Fruit fly (Drosophila melanogaster) whole organism, prepupa: Measurements from ENCODE around the gene beg.
A peak's percentile ranks its signal among the peaks of the same experiment; 100 is the strongest.

Source experiments
- Blimp-1 ChIP-seq: fragments of 200-800 bp; sonication (Bioruptor generic); optimal IDR thresholded peaks from 3 replicates; lab custom pipeline; 2017; ENCODE audit warnings: missing biosample characterization, missing genetic modification characterization, mild to moderate bottlenecking, moderate library complexity, missing genetic modification reagents
- CG10669 ChIP-seq: fragments of 200-800 bp; sonication (Bioruptor generic); optimal IDR thresholded peaks from 3 replicates; lab custom pipeline; 2018; ENCODE audit warnings: missing biosample characterization, mild to moderate bottlenecking, missing genetic modification characterization, moderate library complexity
- CG15336 ChIP-seq: fragments of 200-800 bp; sonication (Bioruptor generic); IDR thresholded peaks from 2 replicates; pipeline ENCODE4 v1.3.6; 2022; ENCODE audit warnings: missing biosample characterization, missing genetic modification characterization
- CG1621 ChIP-seq: fragments of 200-800 bp; sonication (Bioruptor generic); optimal IDR thresholded peaks from 3 replicates; lab custom pipeline; 2018; ENCODE audit warnings: missing biosample characterization, mild to moderate bottlenecking, missing genetic modification characterization
- CG31627 ChIP-seq: fragments of 200-800 bp; sonication (Bioruptor generic); optimal IDR thresholded peaks from 3 replicates; lab custom pipeline; 2016; ENCODE audit warnings: missing biosample characterization, missing genetic modification characterization
- CG3919 ChIP-seq: fragments of 200-800 bp; sonication (Bioruptor generic); optimal IDR thresholded peaks from 3 replicates; lab custom pipeline; 2016; ENCODE audit warnings: missing biosample characterization, missing genetic modification characterization
- CG4318 ChIP-seq: fragments of 200-800 bp; sonication (Bioruptor generic); optimal IDR thresholded peaks from 3 replicates; lab custom pipeline; 2017; ENCODE audit warnings: missing biosample characterization, mild to moderate bottlenecking, missing genetic modification characterization
- CG6163 ChIP-seq: fragments of 200-800 bp; sonication (Bioruptor generic); IDR thresholded peaks from 3 replicates; pipeline ENCODE4 v1.3.6; 2022; ENCODE audit warnings: missing biosample characterization, missing genetic modification characterization
- CG6276 ChIP-seq: fragments of 200-800 bp; sonication (Bioruptor generic); optimal IDR thresholded peaks from 2 replicates; lab custom pipeline; 2017; ENCODE audit warnings: missing biosample characterization, mild to moderate bottlenecking, missing genetic modification characterization
- CG6808 ChIP-seq: fragments of 200-800 bp; sonication (Bioruptor generic); optimal IDR thresholded peaks from 3 replicates; lab custom pipeline; 2017; ENCODE audit warnings: missing biosample characterization, missing genetic modification characterization, mild to moderate bottlenecking, moderate library complexity, missing genetic modification reagents
- CG7368 ChIP-seq: fragments of 200-800 bp; sonication (Bioruptor generic); optimal IDR thresholded peaks from 3 replicates; lab custom pipeline; 2016; ENCODE audit warnings: missing biosample characterization, missing genetic modification characterization
- CG8632 ChIP-seq: fragments of 200-800 bp; sonication (Bioruptor generic); optimal IDR thresholded peaks from 3 replicates; lab custom pipeline; 2016; ENCODE audit warnings: missing biosample characterization, missing genetic modification characterization
- CG9139 ChIP-seq: fragments of 200-800 bp; sonication (Bioruptor generic); optimal IDR thresholded peaks from 3 replicates; lab custom pipeline; 2017; ENCODE audit warnings: missing biosample characterization, mild to moderate bottlenecking, missing genetic modification characterization
- Eip75B ChIP-seq: fragments of 200-800 bp; sonication (Bioruptor generic); optimal IDR thresholded peaks from 3 replicates; lab custom pipeline; 2016; ENCODE audit warnings: missing biosample characterization, missing genetic modification characterization
- Eip78C ChIP-seq: fragments of 200-800 bp; sonication (Bioruptor generic); peaks from one replicate; lab custom pipeline; 2016; ENCODE audit warnings: missing biosample characterization, missing genetic modification characterization
- Hr39 ChIP-seq: fragments of 200-800 bp; sonication (Bioruptor generic); optimal IDR thresholded peaks from 2 replicates; lab custom pipeline; 2016; ENCODE audit warnings: missing biosample characterization, missing genetic modification characterization
- Hr4 ChIP-seq: fragments of 200-800 bp; sonication (Bioruptor generic); optimal IDR thresholded peaks from 3 replicates; lab custom pipeline; 2016; ENCODE audit warnings: missing biosample characterization, missing genetic modification characterization
- Lpt ChIP-seq: fragments of 200-800 bp; sonication (Bioruptor generic); optimal IDR thresholded peaks from 3 replicates; lab custom pipeline; 2016; ENCODE audit warnings: missing biosample characterization, missing genetic modification characterization
- OdsH ChIP-seq: fragments of 200-800 bp; sonication (Bioruptor generic); optimal IDR thresholded peaks from 3 replicates; lab custom pipeline; 2016; ENCODE audit warnings: missing biosample characterization, missing genetic modification characterization
- Smox ChIP-seq: fragments of 200-800 bp; sonication (Bioruptor generic); optimal IDR thresholded peaks from 3 replicates; lab custom pipeline; 2016; ENCODE audit warnings: missing biosample characterization, missing genetic modification characterization
- Sox14 ChIP-seq: fragments of 200-800 bp; sonication (Bioruptor generic); optimal IDR thresholded peaks from 3 replicates; lab custom pipeline; 2016; ENCODE audit warnings: missing biosample characterization, missing genetic modification characterization
- dsx ChIP-seq: fragments of 200-800 bp; optimal IDR thresholded peaks from 3 replicates; lab custom pipeline; 2019; ENCODE audit warnings: missing biosample characterization, mild to moderate bottlenecking, missing genetic modification characterization, moderate library complexity; ENCODE audit not compliant: poor library complexity, severe bottlenecking
- esn ChIP-seq: fragments of 200-800 bp; sonication (Bioruptor generic); optimal IDR thresholded peaks from 2 replicates; lab custom pipeline; 2016; ENCODE audit warnings: missing biosample characterization, mild to moderate bottlenecking, missing genetic modification characterization, moderate library complexity
- fd59A ChIP-seq: fragments of 200-800 bp; sonication (Bioruptor generic); optimal IDR thresholded peaks from 2 replicates; lab custom pipeline; 2017; ENCODE audit warnings: missing biosample characterization, mild to moderate bottlenecking, missing genetic modification characterization, missing genetic modification reagents
- lz ChIP-seq: fragments of 200-800 bp; sonication (Bioruptor generic); optimal IDR thresholded peaks from 3 replicates; lab custom pipeline; 2016; ENCODE audit warnings: missing biosample characterization, missing genetic modification characterization
- net ChIP-seq: fragments of 200-800 bp; sonication (Bioruptor generic); optimal IDR thresholded peaks from 3 replicates; lab custom pipeline; 2016; ENCODE audit warnings: missing biosample characterization, missing genetic modification characterization
- spab ChIP-seq: fragments of 200-800 bp; sonication (Bioruptor generic); optimal IDR thresholded peaks from 2 replicates; lab custom pipeline; 2017; ENCODE audit warnings: missing biosample characterization, mild to moderate bottlenecking, missing genetic modification characterization, missing genetic modification reagents
- ss ChIP-seq, 2 experiments: fragments of 200-800 bp; sonication (Bioruptor generic); optimal IDR thresholded peaks; 2 replicates in 1 of 2; 3 replicates in 1 of 2; lab custom pipeline; 2017 to 2018; ENCODE audit warnings: mild to moderate bottlenecking in 2 of 2, missing biosample characterization in 2 of 2, missing genetic modification characterization in 2 of 2, moderate library complexity in 1 of 2
- svp ChIP-seq: fragments of 200-800 bp; sonication (Bioruptor generic); peaks from one replicate; lab custom pipeline; 2016; ENCODE audit warnings: missing biosample characterization, missing genetic modification characterization
- topi ChIP-seq: fragments of 200-800 bp; sonication (Bioruptor generic); optimal IDR thresholded peaks from 3 replicates; lab custom pipeline; 2016; ENCODE audit warnings: missing biosample characterization, missing genetic modification characterization
- vri ChIP-seq: fragments of 200-800 bp; sonication (Bioruptor generic); optimal IDR thresholded peaks from 3 replicates; lab custom pipeline; 2016; ENCODE audit warnings: missing biosample characterization, mild to moderate bottlenecking, missing genetic modification characterization

The beg gene

DNA sequence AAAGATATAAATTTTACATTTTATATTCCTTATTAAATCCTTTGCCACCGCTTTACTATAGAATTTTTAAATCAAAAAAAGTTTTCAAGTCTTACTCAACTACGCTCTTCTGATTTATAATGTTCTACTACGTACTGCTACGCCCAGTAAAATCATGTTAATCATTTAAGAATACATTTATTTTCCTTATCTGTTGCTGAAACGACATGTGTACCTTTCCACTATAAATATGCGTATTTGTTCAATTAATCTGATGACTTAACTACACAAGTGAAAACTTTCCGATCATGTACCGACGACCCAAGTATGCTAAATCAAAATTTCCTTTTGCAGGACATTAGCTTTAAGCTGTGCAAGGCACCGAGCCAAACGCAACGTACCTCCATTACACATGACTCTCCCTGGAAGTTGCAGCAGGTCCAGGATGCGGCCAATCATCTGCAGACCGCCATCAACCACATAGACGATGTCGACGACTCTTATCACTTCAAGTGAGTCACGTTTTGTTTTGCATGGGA lies 17.0 kb downstream of the beg start:
- no peak for TF ChIP-seq CG6163 (GFP tag; lab: Robert Waterston, UW)
- peak; percentile 27 for TF ChIP-seq CG9139 (GFP tag; lab: Kevin White, UChicago)
- no peak for TF ChIP-seq Smox (GFP tag; lab: Kevin White, UChicago)
- no peak for TF ChIP-seq CG15336 (GFP tag; lab: Robert Waterston, UW)
- TF ChIP-seq Eip75B (GFP tag; lab: Kevin White, UChicago), result no peak
- TF ChIP-seq CG8632 (GFP tag; lab: Kevin White, UChicago), result peak; percentile 5
- no peak for TF ChIP-seq topi (GFP tag; lab: Kevin White, UChicago)
- peak; percentile 17 for TF ChIP-seq spab
- TF ChIP-seq Lpt (GFP tag; lab: Kevin White, UChicago), result no peak
- peak; percentile 5 for TF ChIP-seq CG6808 (GFP tag; lab: Kevin White, UChicago)
- TF ChIP-seq Eip78C, result peak; percentile 69
- TF ChIP-seq fd59A, result no peak
- TF ChIP-seq ss (GFP tag; optimal IDR thresholded peaks at IDR 0.05; lab: Kevin White, UChicago), result peak in 1 of 2 experiments; percentile 45
- TF ChIP-seq CG10669 (GFP tag; lab: Kevin White, UChicago), result peak; percentile 38
- no peak for TF ChIP-seq CG1621 (tag; lab: Kevin White, UChicago)
- TF ChIP-seq CG4318 (GFP tag; lab: Kevin White, UChicago), result no peak

- TF ChIP-seq net (no peak), Sox14 (GFP tag; lab: Kevin White, UChicago) (no peak), Eip78C (peak; percentile 33)
Observed at dm6 chr3L:17053932-17054331, 18.5 kb downstream of the beg start.

DNA sequence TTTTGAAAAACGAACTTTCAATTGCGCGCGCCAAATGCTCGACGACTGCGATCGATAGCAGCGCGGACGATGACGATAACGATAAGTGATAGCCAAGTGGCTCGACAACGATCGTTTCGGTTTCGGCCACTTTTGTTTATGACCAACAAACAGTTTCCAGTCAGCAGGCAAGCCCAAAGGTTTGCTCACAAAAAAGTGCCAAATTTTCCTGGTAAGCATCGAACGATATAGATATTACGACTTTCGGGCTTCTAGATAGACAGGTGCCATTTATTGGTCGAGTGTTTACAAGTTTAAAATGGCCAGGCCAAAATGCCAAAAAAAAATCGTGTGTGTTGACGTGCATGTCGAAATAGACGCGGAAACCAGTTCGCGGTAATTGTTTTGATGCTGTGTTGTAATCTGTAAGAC lies 20.0 kb downstream of the beg start, which contains the start of gene CG7724:
Gene CG7724 (plus strand): TSS at position 147 of the 411 bp plus-strand sequence.
- TF ChIP-seq dsx (GFP tag; lab: Kevin White, UChicago) (peak; percentile 19), Sox14 (GFP tag; lab: Kevin White, UChicago) (no peak), Hr4 (GFP tag; lab: Kevin White, UChicago) (no peak), vri (GFP tag; lab: Kevin White, UChicago) (peak; percentile 26), ss (GFP tag; optimal IDR thresholded peaks at IDR 0.05; lab: Kevin White, UChicago) (peak in 1 of 2 experiments; percentile 3), Eip78C (peak; percentile 70)

dm6 chr3L:17077273-17077672 lies 41.8 kb downstream of the beg start:
- TF ChIP-seq CG3919 (GFP tag; lab: Kevin White, UChicago) (no peak), net (no peak), Blimp-1 (no peak), svp (GFP tag; lab: Kevin White, UChicago) (no peak), CG9139 (GFP tag; lab: Kevin White, UChicago) (no peak), CG31627 (GFP tag; lab: Kevin White, UChicago) (no peak), OdsH (GFP tag; lab: Kevin White, UChicago) (no peak), lz (no peak), Eip78C (no peak), esn (GFP tag; lab: Kevin White, UChicago) (no peak), CG15336 (GFP tag; lab: Robert Waterston, UW) (no peak), CG6276 (GFP tag; lab: Kevin White, UChicago) (no peak), CG7368 (GFP tag; lab: Kevin White, UChicago) (no peak), CG8632 (GFP tag; lab: Kevin White, UChicago) (no peak), topi (GFP tag; lab: Kevin White, UChicago) (no peak), Hr39 (GFP tag; lab: Kevin White, UChicago) (no peak)
- TF ChIP-seq, all 60 proteins: peak for 0
